Worm (Caenorhabditis elegans) whole organism, young adult: ENCODE data around the gene F56D6.11.
A peak's percentile ranks its signal among the peaks of the same experiment; 100 is the strongest.

Experiments
- F22D6.2 ChIP-seq: sonication (generic microtip); optimal IDR thresholded peaks from 2 replicates; lab custom pipeline; 2016; ENCODE audit warnings: mild to moderate bottlenecking, missing genetic modification characterization, missing compliant biosample characterization
- F33H1.4 ChIP-seq: fragments of 200-800 bp; sonication (Bioruptor generic); IDR thresholded peaks from 2 replicates; pipeline ENCODE4 v1.3.6; 2022; ENCODE audit warnings: missing genetic modification reagents, missing genetic modification characterization, missing compliant biosample characterization
- K12H6.12 ChIP-seq: fragments of 200-800 bp; sonication (Bioruptor generic); optimal IDR thresholded peaks from 2 replicates; lab custom pipeline; 2018; ENCODE audit warnings: mild to moderate bottlenecking, missing genetic modification characterization, missing compliant biosample characterization
- T07F8.4 ChIP-seq: sonication (generic microtip); optimal IDR thresholded peaks from 2 replicates; lab custom pipeline; 2016; ENCODE audit warnings: mild to moderate bottlenecking, missing genetic modification characterization, moderate library complexity, missing compliant biosample characterization
- Y53G8AR.9 ChIP-seq: fragments of 200-800 bp; sonication (Bioruptor generic); conservative IDR thresholded peaks from 2 replicates; pipeline ENCODE4 v1.3.6; 2022; ENCODE audit warnings: missing genetic modification reagents, missing genetic modification characterization, missing compliant biosample characterization
- ZK185.1 ChIP-seq: sonication (generic microtip); optimal IDR thresholded peaks from 2 replicates; lab custom pipeline; 2016; ENCODE audit warnings: mild to moderate bottlenecking, missing genetic modification characterization, missing compliant biosample characterization; ENCODE audit not compliant: poor library complexity, severe bottlenecking
- ama-1 ChIP-seq, 3 experiments: fragments of 150-350 bp in 1 of 3; sonication (generic microtip) in 2 of 3; optimal IDR thresholded peaks; 2 replicates each; lab custom pipeline; 2014 to 2018; ENCODE audit warnings: missing biosample characterization in 2 of 3, missing genetic modification characterization in 2 of 3, missing genetic modification reagents in 2 of 3
- attf-5 ChIP-seq: fragments of 200-800 bp; sonication (Bioruptor generic); optimal IDR thresholded peaks from 2 replicates; lab custom pipeline; 2018; ENCODE audit warnings: mild to moderate bottlenecking, missing genetic modification characterization, missing compliant biosample characterization
- attf-6 ChIP-seq: fragments of 200-800 bp; sonication (Bioruptor generic); IDR thresholded peaks from 2 replicates; pipeline ENCODE4 v1.3.6; 2022; ENCODE audit warnings: missing genetic modification reagents, missing genetic modification characterization, missing compliant biosample characterization
- ccch-3 ChIP-seq: fragments of 200-800 bp; sonication (Bioruptor generic); optimal IDR thresholded peaks from 2 replicates; lab custom pipeline; 2018; ENCODE audit warnings: mild to moderate bottlenecking, missing genetic modification characterization, missing compliant biosample characterization
- cebp-1 ChIP-seq, 2 experiments: fragments of 200-800 bp in 1 of 2; sonication (Bioruptor generic) in 1 of 2; sonication (generic microtip) in 1 of 2; IDR thresholded peaks in 1 of 2; optimal IDR thresholded peaks in 1 of 2; 2 replicates each; pipeline versions ENCODE4 v1.3.6 to Lab custom; 2017 to 2022; ENCODE audit warnings: missing compliant biosample characterization in 2 of 2, missing genetic modification characterization in 2 of 2, mild to moderate bottlenecking in 1 of 2, missing genetic modification reagents in 1 of 2, moderate library complexity in 1 of 2
- ceh-100 ChIP-seq: fragments of 200-800 bp; sonication (Bioruptor generic); IDR thresholded peaks from 2 replicates; pipeline ENCODE4 v1.3.6; 2022; ENCODE audit warnings: missing genetic modification reagents, missing genetic modification characterization, missing compliant biosample characterization
- ceh-27 ChIP-seq: fragments of 200-800 bp; sonication (Bioruptor generic); optimal IDR thresholded peaks from 2 replicates; lab custom pipeline; 2018; ENCODE audit warnings: mild to moderate bottlenecking, missing genetic modification characterization, moderate library complexity, missing compliant biosample characterization
- ceh-91 ChIP-seq: fragments of 200-800 bp; sonication (Bioruptor generic); IDR thresholded peaks from 2 replicates; pipeline ENCODE4 v1.3.6; 2022; ENCODE audit warnings: missing genetic modification reagents, missing genetic modification characterization, missing compliant biosample characterization
- chd-7 ChIP-seq: sonication (generic microtip); optimal IDR thresholded peaks from 2 replicates; lab custom pipeline; 2016; ENCODE audit warnings: mild to moderate bottlenecking, missing genetic modification characterization, moderate library complexity, missing compliant biosample characterization
- dox-1 ChIP-seq: fragments of 200-800 bp; sonication (Bioruptor generic); IDR thresholded peaks from 2 replicates; pipeline ENCODE4 v1.3.6; 2022; ENCODE audit warnings: missing genetic modification reagents, missing genetic modification characterization, missing compliant biosample characterization
- dpl-1 ChIP-seq: fragments of 150-350 bp; optimal IDR thresholded peaks from 2 replicates; lab custom pipeline; 2014; ENCODE audit warnings: missing biosample characterization, missing genetic modification reagents, missing genetic modification characterization
- egrh-3 ChIP-seq: fragments of 200-800 bp; sonication (Bioruptor generic); IDR thresholded peaks from 2 replicates; pipeline ENCODE4 v1.3.6; 2022; ENCODE audit warnings: missing genetic modification reagents, missing genetic modification characterization, missing compliant biosample characterization
- fkh-3 ChIP-seq: sonication (generic microtip); optimal IDR thresholded peaks from 2 replicates; lab custom pipeline; 2016; ENCODE audit warnings: mild to moderate bottlenecking, missing genetic modification characterization, missing compliant biosample characterization
- hmg-1.2 ChIP-seq: fragments of 200-800 bp; sonication (Bioruptor generic); IDR thresholded peaks from 2 replicates; pipeline ENCODE4 v1.3.6; 2022; ENCODE audit warnings: missing genetic modification reagents, missing genetic modification characterization, missing compliant biosample characterization
- lin-35 ChIP-seq, 3 experiments: fragments of 150-350 bp in 2 of 3; sonication (generic microtip) in 1 of 3; optimal IDR thresholded peaks; 2 replicates each; lab custom pipeline; 2014 to 2018; ENCODE audit warnings: missing biosample characterization in 3 of 3, missing genetic modification characterization in 3 of 3, missing genetic modification reagents in 3 of 3
- madf-10 ChIP-seq: sonication (generic microtip); optimal IDR thresholded peaks from 2 replicates; lab custom pipeline; 2016; ENCODE audit warnings: mild to moderate bottlenecking, missing genetic modification characterization, missing compliant biosample characterization
- mcd-1 ChIP-seq: fragments of 200-800 bp; sonication (Bioruptor generic); IDR thresholded peaks from 2 replicates; pipeline ENCODE4 v1.3.6; 2022; ENCODE audit warnings: missing genetic modification reagents, missing genetic modification characterization, missing compliant biosample characterization
- nfya-1 ChIP-seq: sonication (generic microtip); optimal IDR thresholded peaks from 2 replicates; lab custom pipeline; 2017; ENCODE audit warnings: antibody characterized with exemption, missing compliant biosample characterization, missing genetic modification characterization, borderline replicate concordance; ENCODE audit not compliant: insufficient read depth
- nfyb-1 ChIP-seq: fragments of 200-800 bp; sonication (Bioruptor generic); IDR thresholded peaks from 2 replicates; pipeline ENCODE4 v1.3.6; 2022; ENCODE audit warnings: missing genetic modification reagents, missing genetic modification characterization, missing compliant biosample characterization
- nhr-120 ChIP-seq: fragments of 200-800 bp; sonication (Bioruptor generic); IDR thresholded peaks from 2 replicates; pipeline ENCODE4 v1.3.6; 2022; ENCODE audit warnings: missing genetic modification characterization, missing compliant biosample characterization
- nhr-80 ChIP-seq: sonication (generic microtip); optimal IDR thresholded peaks from 2 replicates; lab custom pipeline; 2016; ENCODE audit warnings: missing genetic modification characterization, missing compliant biosample characterization
- sdz-38 ChIP-seq: sonication (generic microtip); optimal IDR thresholded peaks from 2 replicates; lab custom pipeline; 2016; ENCODE audit warnings: missing genotype, missing genetic modification characterization, missing compliant biosample characterization
- snpc-4 ChIP-seq, 5 experiments: fragments of 150-350 bp in 1 of 5; sonication (generic microtip) in 4 of 5; optimal IDR thresholded peaks; 2 replicates each; lab custom pipeline; 2014 to 2018; ENCODE audit warnings: missing genetic modification characterization in 5 of 5, missing biosample characterization in 3 of 5, antibody characterized with exemption in 2 of 5, mild to moderate bottlenecking in 2 of 5, missing compliant biosample characterization in 2 of 5, missing genotype in 2 of 5, moderate library complexity in 2 of 5, missing genetic modification reagents in 1 of 5
- somi-1 ChIP-seq: fragments of 200-800 bp; sonication (Bioruptor generic); optimal IDR thresholded peaks from 2 replicates; lab custom pipeline; 2018; ENCODE audit warnings: mild to moderate bottlenecking, missing genetic modification characterization, missing compliant biosample characterization
- unc-62 ChIP-seq: fragments of 150-350 bp; optimal IDR thresholded peaks from 2 replicates; lab custom pipeline; 2014; ENCODE audit warnings: missing biosample characterization, missing genetic modification reagents, missing genetic modification characterization
- xnd-1 ChIP-seq: sonication (generic microtip); optimal IDR thresholded peaks from 2 replicates; lab custom pipeline; 2016; ENCODE audit warnings: missing genotype, missing genetic modification reagents, missing genetic modification characterization, missing compliant biosample characterization
- zfh-2 ChIP-seq: fragments of 200-800 bp; sonication (Bioruptor generic); conservative IDR thresholded peaks from 2 replicates; pipeline ENCODE4 v1.3.6; 2022; ENCODE audit warnings: missing genetic modification reagents, missing genetic modification characterization, missing compliant biosample characterization
- ztf-22 ChIP-seq: fragments of 200-800 bp; sonication (Bioruptor generic); optimal IDR thresholded peaks from 2 replicates; lab custom pipeline; 2018; ENCODE audit warnings: mild to moderate bottlenecking, missing genetic modification characterization, moderate library complexity, missing compliant biosample characterization
- ztf-26 ChIP-seq: sonication (generic microtip); optimal IDR thresholded peaks from 2 replicates; lab custom pipeline; 2017; ENCODE audit warnings: missing genetic modification characterization, missing compliant biosample characterization

F56D6.11 gene

DNA sequence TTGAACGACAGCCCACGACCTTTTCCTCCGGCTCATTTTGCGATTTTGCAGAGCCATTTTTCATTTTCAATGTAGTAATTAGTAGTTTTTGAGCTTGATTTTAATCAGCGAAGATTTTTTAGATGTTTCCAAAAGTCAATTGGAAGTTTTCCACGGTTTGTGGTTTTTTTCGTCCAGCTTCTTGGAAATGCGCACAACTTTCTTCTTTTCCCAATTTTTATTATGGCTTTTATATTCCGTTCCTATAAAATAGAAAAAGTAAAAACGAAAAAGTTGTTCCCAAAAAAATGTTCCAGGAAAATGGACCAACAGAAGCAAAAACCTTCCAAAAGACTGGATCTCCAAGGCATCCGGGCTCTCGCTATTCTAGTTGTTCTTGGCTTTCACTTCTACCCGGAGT lies 20.9 kb downstream of the F56D6.11 start, which contains the start of gene oac-22:
Gene oac-22, plus strand, starts transcription at position 301 of the 400 bp plus-strand sequence.
- no peak for TF ChIP-seq unc-62
- no peak for TF ChIP-seq snpc-4 (GFP tag; optimal IDR thresholded peaks at IDR 0.05; lab: Kevin White, UChicago)
- TF ChIP-seq snpc-4 (tag; optimal IDR thresholded peaks at IDR 0.05; lab: Kevin White, UChicago) = no peak
- TF ChIP-seq attf-5 (GFP tag; lab: Kevin White, UChicago) = no peak
- TF ChIP-seq xnd-1 (tag; lab: Kevin White, UChicago) = no peak
- TF ChIP-seq ceh-91 (GFP tag; lab: Robert Waterston, UW) = no peak
- TF ChIP-seq K12H6.12 (tag; lab: Kevin White, UChicago) = no peak
- no peak for TF ChIP-seq cebp-1 (GFP tag; IDR thresholded peaks at IDR 0.05; lab: Robert Waterston, UW)
- TF ChIP-seq cebp-1 (tag; optimal IDR thresholded peaks at IDR 0.05; lab: Kevin White, UChicago) = no peak
- TF ChIP-seq ama-1 (optimal IDR thresholded peaks at IDR 0.05; lab: Kevin White, UChicago) = no peak
- TF ChIP-seq ama-1 (GFP tag; optimal IDR thresholded peaks at IDR 0.05; lab: Kevin White, UChicago) = no peak
- no peak for TF ChIP-seq ceh-27 (GFP tag; lab: Kevin White, UChicago)
- TF ChIP-seq ZK185.1 = no peak
- no peak for TF ChIP-seq ceh-100
- TF ChIP-seq egrh-3 (GFP tag; lab: Robert Waterston, UW) = no peak

DNA sequence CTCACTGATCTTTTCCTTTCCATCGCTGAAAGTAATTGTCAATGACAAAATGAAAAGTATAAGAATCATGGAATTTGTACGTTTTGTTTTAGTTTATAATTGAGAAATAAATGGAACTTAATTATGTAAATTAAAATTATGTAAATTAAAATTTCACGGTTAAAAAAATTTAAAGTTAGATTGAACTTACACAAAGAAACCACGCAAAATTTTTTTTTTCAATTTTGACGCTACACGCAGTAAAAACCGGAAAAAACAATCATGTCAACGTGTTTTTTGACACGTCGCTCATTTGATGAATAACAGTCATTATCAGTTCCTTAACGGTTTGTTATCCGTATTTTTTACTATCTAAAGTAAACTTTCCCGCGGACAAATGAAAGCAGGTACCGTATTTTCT lies 25.2 kb downstream of the F56D6.11 start, which contains the start of the genes F37C4.8 and oac-23:
Gene F37C4.8, minus strand, starts transcription at position 101 of the 400 bp plus-strand sequence.
Gene oac-23, plus strand, starts transcription at position 323 of the 400 bp plus-strand sequence.
- no peak for TF ChIP-seq somi-1 (GFP tag; lab: Kevin White, UChicago)
- TF ChIP-seq attf-6 (GFP tag; lab: Robert Waterston, UW) = no peak
- no peak for TF ChIP-seq dpl-1 (GFP tag; lab: Kevin White, UChicago)
- TF ChIP-seq ztf-26 = no peak
- no peak for TF ChIP-seq mcd-1
- TF ChIP-seq ccch-3 = no peak
- TF ChIP-seq fkh-3 = no peak
- TF ChIP-seq nfya-1 (tag; lab: Kevin White, UChicago) = no peak
- TF ChIP-seq madf-10 (tag; lab: Kevin White, UChicago) = no peak
- TF ChIP-seq ceh-27 (GFP tag; lab: Kevin White, UChicago) = no peak
- TF ChIP-seq ztf-22 (GFP tag; lab: Kevin White, UChicago) = no peak

DNA sequence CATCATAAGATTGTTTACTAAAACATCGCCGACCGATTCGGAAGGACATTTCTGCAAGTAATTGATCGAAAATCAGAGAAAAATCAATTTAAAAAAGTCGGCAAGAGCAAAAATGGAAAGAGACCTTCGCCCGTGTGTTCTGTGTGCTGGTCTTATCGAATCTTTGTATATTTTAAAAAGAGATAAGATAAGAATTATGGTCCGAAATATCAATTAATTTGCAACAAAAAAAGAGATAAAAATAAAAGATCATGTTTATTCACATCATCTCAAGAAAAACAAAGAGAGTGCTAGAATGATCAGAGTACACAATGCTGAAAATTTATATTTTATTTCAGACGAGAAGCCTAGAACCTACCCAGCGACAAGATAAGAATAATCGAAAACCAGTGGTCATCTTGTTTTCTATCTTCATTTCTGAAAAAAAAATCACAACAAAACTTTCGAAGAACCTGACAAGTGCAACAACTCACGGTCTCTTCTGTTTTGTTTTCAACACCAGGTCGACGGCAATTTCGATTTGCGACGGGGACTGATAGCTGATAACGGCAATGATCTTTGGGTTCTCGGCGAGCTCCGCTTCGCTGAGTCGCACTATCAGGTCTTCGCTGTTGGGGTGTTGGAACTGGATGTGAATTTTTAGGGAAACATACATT lies 27.9 kb downstream of the F56D6.11 start, which contains the start of gene F37C4.6:
Gene F37C4.6, minus strand, starts transcription at position 51 of the 656 bp plus-strand sequence.
- TF ChIP-seq K12H6.12 (tag; lab: Kevin White, UChicago) (no peak), madf-10 (tag; lab: Kevin White, UChicago) (no peak), nhr-80 (peak; percentile 76)

DNA sequence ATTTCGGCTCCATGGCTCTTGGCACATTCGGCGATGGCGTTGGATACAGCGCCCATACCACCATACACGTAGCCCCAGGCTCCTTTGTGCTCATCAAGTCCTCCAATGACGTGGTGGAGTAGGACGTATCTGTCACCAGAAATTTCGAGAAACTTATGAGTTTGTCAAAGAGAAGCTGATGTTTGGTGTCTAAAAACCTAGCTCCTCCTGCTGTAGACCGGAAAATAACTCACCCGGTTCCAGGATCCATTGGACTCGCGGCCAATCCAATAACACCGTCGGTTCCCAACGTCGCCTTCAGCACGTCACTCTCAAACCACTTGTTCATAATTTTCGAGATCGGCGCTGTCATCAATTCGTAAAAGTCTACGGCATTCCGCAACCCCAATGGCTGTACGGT lies 29.3 kb downstream of the F56D6.11 start:
- TF ChIP-seq F22D6.2 (no peak), F33H1.4 (GFP tag; lab: Robert Waterston, UW) (no peak), sdz-38 (tag; lab: Kevin White, UChicago) (no peak), ZK185.1 (no peak), T07F8.4 (tag; lab: Kevin White, UChicago) (no peak)
- TF ChIP-seq, all 124 proteins: peak for 0

DNA sequence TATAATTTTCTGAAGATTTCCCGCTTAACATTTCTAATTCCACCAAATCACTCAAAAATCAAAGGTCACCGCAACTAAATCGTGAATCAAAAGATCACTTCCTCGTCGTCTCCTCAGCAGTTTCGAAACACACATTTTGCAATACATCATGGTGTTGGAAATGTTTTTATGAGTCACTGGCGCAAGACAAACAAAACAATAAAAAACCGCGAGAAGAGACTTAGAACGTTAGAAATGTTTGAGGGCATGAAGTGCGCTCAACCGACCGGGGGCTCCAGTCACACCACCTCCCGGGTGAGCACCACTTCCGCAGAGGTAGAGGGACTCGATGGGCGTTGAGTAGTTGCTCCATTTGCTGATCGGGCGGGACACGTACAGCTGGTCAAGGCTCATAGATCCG lies 31.0 kb downstream of the F56D6.11 start:
- TF ChIP-seq dox-1 (GFP tag; lab: Robert Waterston, UW) (peak; percentile 49), cebp-1 (GFP tag; IDR thresholded peaks at IDR 0.05; lab: Robert Waterston, UW) (peak; percentile 84), cebp-1 (tag; optimal IDR thresholded peaks at IDR 0.05; lab: Kevin White, UChicago) (peak; percentile 92), nfyb-1 (GFP tag; lab: Robert Waterston, UW) (peak; percentile 34; the same call in 1 of the 2 replicates), attf-5 (GFP tag; lab: Kevin White, UChicago) (peak; percentile 5), hmg-1.2 (GFP tag; lab: Robert Waterston, UW) (peak; percentile 39; the same call in 1 of the 2 replicates), zfh-2 (peak; percentile 89), nhr-120 (no peak), Y53G8AR.9 (GFP tag; lab: Robert Waterston, UW) (0 out of 2 replicates have a peak, but pooled peaks have one; percentile 19), egrh-3 (GFP tag; lab: Robert Waterston, UW) (peak; percentile 24; the same call in 1 of the 2 replicates), lin-35 (GFP tag; optimal IDR thresholded peaks at IDR 0.05; lab: Kevin White, UChicago) (peak in 1 of 3 experiments; percentile 37), F33H1.4 (GFP tag; lab: Robert Waterston, UW) (no peak), nhr-80 (peak; percentile 39), chd-7 (no peak)
